Worm (Caenorhabditis elegans): ENCODE measurements around the gene M117.3.

DNA sequence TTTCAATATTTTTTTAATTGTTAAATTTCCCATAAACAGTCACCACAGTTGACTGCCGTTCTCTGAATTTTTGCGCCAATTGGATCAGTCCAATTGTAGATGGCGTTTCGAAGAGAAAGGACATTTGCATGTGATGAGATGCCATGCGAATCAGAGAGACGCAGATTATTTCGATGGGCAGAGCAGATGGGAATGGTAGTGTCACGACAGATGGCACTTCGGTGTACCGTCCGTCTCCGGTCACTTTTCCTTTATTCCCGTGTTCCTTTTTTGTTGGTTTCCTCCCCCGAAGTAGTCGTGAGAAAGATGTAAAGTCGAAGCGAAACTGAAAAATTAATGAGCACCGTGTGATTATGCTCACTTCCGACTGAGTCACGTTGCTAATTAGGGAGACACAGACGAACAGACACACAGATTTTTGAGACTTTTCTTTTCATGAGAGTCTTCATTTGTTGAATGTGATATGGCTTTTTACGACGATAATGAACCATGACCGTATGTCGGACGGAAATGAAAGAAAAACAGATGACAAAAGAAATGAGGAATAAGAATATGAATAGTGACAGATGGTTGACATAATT lies 45.7 kb downstream of the M117.3 start:
- TF ChIP-seq mes-2 (tag; optimal IDR thresholded peaks at IDR 0.05; ENCODE audit: poor library complexity, severe bottlenecking) = no peak
- no peak for TF ChIP-seq set-16 (GFP tag; IDR thresholded peaks at IDR 0.05)
